Worm (Caenorhabditis elegans): ENCODE data around the gene F11C1.7.

- TF ChIP-seq ztf-29 (GFP tag; IDR thresholded peaks at IDR 0.05) (no peak), klf-2 (GFP tag; conservative IDR thresholded peaks at IDR 0.05) (no peak), ztf-23 (GFP tag; IDR thresholded peaks at IDR 0.05) (no peak)
Observed at ce11 chrX:13034333-13034732, 45.2 kb downstream of the F11C1.7 start.
